Worm (Caenorhabditis elegans): Measurements from ENCODE around the gene sto-1.

The sto-1 gene

DNA sequence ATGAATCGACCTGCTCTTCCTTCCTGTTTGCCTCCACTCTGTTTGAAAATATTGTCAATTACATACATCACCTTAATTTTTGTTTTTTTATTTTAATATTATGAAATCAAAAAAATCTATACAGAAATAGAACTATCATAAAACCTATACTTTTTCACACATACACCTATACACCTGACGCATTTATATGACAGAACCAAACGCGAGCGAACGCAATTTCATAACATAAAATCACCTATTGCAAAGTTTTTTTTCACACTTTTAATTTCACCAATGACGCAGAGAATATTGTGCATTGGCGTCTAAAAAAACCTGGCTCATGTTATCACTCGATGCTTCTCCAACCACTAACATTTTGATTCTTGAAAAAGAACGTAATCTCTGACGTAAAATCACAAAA lies 652 bp upstream of the sto-1 start:
- TF ChIP-seq gei-8 (GFP tag; optimal IDR thresholded peaks at IDR 0.05) (no peak), nhr-10 (tag; optimal IDR thresholded peaks at IDR 0.05) (no peak), egl-27 (tag; optimal IDR thresholded peaks at IDR 0.05) (no peak), Y75B8A.6 (GFP tag; IDR thresholded peaks at IDR 0.05) (no peak), daf-19 (GFP tag; conservative IDR thresholded peaks at IDR 0.05) (no peak), dmd-9 (GFP tag; IDR thresholded peaks at IDR 0.05) (no peak), nhr-76 (tag; optimal IDR thresholded peaks at IDR 0.05) (no peak), nhr-111 (GFP tag; optimal IDR thresholded peaks at IDR 0.05) (no peak), attf-4 (tag; optimal IDR thresholded peaks at IDR 0.05) (no peak), lin-13 (GFP tag; optimal IDR thresholded peaks at IDR 0.05) (no peak), fos-1 (tag; optimal IDR thresholded peaks at IDR 0.05) (no peak), mxl-2 (GFP tag; conservative IDR thresholded peaks at IDR 0.05) (no peak), ceh-32 (tag; optimal IDR thresholded peaks at IDR 0.05; ENCODE audit: poor library complexity) (no peak), daf-8 (GFP tag; IDR thresholded peaks at IDR 0.05) (no peak), spr-1 (tag; optimal IDR thresholded peaks at IDR 0.05) (no peak), lin-29 (GFP tag; IDR thresholded peaks at IDR 0.05) (no peak), dmd-8 (GFP tag; IDR thresholded peaks at IDR 0.05) (no peak)

DNA sequence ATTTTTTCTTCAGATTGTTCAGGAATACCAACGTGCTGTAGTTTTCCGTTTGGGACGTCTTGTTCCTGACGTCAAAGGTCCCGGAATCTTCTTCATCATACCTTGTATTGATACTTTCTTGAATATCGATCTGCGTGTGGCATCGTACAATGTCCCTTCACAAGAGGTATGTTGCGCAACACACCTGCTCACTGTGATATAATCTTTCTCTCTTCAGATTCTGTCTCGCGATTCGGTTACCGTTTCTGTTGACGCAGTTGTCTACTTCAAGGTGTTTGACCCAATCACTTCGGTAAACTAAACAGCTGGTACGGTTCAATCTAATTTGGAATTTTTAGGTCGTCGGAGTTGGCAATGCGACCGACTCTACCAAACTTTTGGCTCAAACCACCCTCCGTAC lies 801 bp downstream of the sto-1 start:
- TF ChIP-seq daf-16 (GFP tag; optimal IDR thresholded peaks at IDR 0.05): no peak
- no peak for TF ChIP-seq daf-16 (tag; optimal IDR thresholded peaks at IDR 0.05)
- TF ChIP-seq unc-39 (tag; optimal IDR thresholded peaks at IDR 0.05): no peak
- no peak for TF ChIP-seq lsy-2 (tag; optimal IDR thresholded peaks at IDR 0.05)
- no peak for TF ChIP-seq ztf-11 (tag; optimal IDR thresholded peaks at IDR 0.05)
- no peak for TF ChIP-seq dmd-6 (GFP tag; IDR thresholded peaks at IDR 0.05)
- no peak for TF ChIP-seq mep-1 (tag; optimal IDR thresholded peaks at IDR 0.05)
- no peak for TF ChIP-seq tra-1 (GFP tag; IDR thresholded peaks at IDR 0.05)
- TF ChIP-seq duxl-1 (tag; optimal IDR thresholded peaks at IDR 0.05; ENCODE audit: poor library complexity): no peak
- no peak for TF ChIP-seq rbr-2 (tag; optimal IDR thresholded peaks at IDR 0.05)
- TF ChIP-seq nhr-48 (tag; optimal IDR thresholded peaks at IDR 0.05): no peak
- no peak for TF ChIP-seq F44E2.7 (GFP tag; IDR thresholded peaks at IDR 0.05)
- no peak for TF ChIP-seq ama-1 (optimal IDR thresholded peaks at IDR 0.05)

DNA sequence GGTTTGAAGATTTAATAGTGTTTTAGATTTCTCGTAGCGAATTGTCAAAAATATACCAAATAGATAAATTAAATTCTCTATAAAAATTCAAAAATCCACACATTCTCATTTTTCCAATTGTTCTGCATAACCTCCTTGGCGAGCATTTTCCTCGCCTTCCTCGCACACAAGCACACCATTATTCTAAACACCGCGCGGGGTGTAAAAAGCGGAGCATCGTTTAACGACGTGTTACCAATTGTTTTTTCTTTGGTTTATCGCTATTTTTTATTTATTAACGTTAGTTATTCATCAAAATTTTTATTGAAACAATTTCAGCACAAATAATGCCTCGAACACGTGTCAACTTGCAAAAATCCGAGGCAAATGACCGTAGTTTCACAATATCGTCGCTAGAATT lies 2.4 kb downstream of the sto-1 start, which contains the start of gene vps-52:
TSS of gene vps-52 (plus strand) at position 319 of the 400 bp plus-strand sequence.
- peak; percentile 92 for TF ChIP-seq T20F7.1 (GFP tag; optimal IDR thresholded peaks at IDR 0.05)
- no peak for TF ChIP-seq duxl-1 (tag; optimal IDR thresholded peaks at IDR 0.05; ENCODE audit: poor library complexity)
- TF ChIP-seq ceh-28 (tag; optimal IDR thresholded peaks at IDR 0.05): no peak
- TF ChIP-seq saeg-2 (GFP tag; IDR thresholded peaks at IDR 0.05): no peak
- peak in 1 of 2 experiments; percentile 4 for TF ChIP-seq lsy-2 (tag; optimal IDR thresholded peaks at IDR 0.05)
- TF ChIP-seq mes-2 (tag; optimal IDR thresholded peaks at IDR 0.05; ENCODE audit: poor library complexity, severe bottlenecking): peak; percentile 33
- peak; percentile 7 for TF ChIP-seq dve-1 (tag; optimal IDR thresholded peaks at IDR 0.05; ENCODE audit: insufficient read depth)

DNA sequence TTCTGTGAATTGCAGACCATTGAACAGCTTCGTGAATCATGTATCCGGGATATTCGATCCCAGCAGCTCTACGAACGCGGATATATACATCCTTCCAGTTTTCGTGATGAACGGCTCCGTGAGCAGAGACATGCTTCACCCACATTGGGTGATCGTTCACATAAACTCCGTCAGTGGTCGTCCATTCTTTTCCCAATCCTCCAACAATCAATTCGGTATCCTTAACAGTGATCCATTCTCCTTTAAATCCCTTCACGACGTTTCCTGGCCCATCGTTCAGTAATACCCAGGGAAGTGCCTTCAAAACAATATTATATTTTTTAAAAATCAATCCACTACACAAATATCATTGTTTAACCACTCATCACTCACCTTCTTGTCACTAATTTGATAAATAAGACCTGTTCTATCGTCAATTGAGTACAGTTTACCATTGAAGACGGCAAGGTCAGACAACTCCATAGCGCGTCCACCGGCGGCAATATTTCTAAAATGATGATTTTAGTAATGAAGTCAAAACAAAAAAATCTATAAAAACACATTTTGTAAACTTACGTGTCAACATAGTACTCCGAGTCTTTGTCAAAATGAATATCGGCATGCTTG lies 6.2 kb downstream of the sto-1 start:
- TF ChIP-seq ztf-11 (tag; optimal IDR thresholded peaks at IDR 0.05) (no peak), ceh-32 (tag; optimal IDR thresholded peaks at IDR 0.05; ENCODE audit: poor library complexity) (no peak), lin-38 (GFP tag; IDR thresholded peaks at IDR 0.05) (0 out of 2 replicates have a peak, but pooled peaks have one; percentile 10), sdz-12 (GFP tag; optimal IDR thresholded peaks at IDR 0.05) (no peak), dpl-1 (GFP tag; optimal IDR thresholded peaks at IDR 0.05) (no peak), nhr-237 (tag; optimal IDR thresholded peaks at IDR 0.05) (no peak), skn-1 (tag; optimal IDR thresholded peaks at IDR 0.05) (no peak), nhr-28 (tag; optimal IDR thresholded peaks at IDR 0.05) (peak; percentile 45), mxl-2 (GFP tag; conservative IDR thresholded peaks at IDR 0.05) (no peak), zag-1 (tag; optimal IDR thresholded peaks at IDR 0.05) (no peak), ceh-20 (GFP tag; IDR thresholded peaks at IDR 0.05) (no peak), lim-7 (GFP tag; IDR thresholded peaks at IDR 0.05) (no peak), tra-1 (GFP tag; IDR thresholded peaks at IDR 0.05) (no peak), D1046.2 (GFP tag; IDR thresholded peaks at IDR 0.05) (no peak), gei-8 (GFP tag; optimal IDR thresholded peaks at IDR 0.05) (no peak), daf-19 (GFP tag; conservative IDR thresholded peaks at IDR 0.05) (no peak), hlh-11 (tag; optimal IDR thresholded peaks at IDR 0.05) (peak; percentile 8), rbr-2 (tag; optimal IDR thresholded peaks at IDR 0.05) (no peak), ceh-44 (GFP tag; IDR thresholded peaks at IDR 0.05) (no peak), F10B5.3 (tag; optimal IDR thresholded peaks at IDR 0.05) (no peak)

Measured in whole organism, L4 larva.